Worm (Caenorhabditis elegans): ENCODE results near the gene gpa-3.

ce11 chrV:9382538-9383328 is 23.2 kb upstream of the gpa-3 start:
- TF ChIP-seq lin-11 (tag; optimal IDR thresholded peaks at IDR 0.05) (no peak), ceh-6 (GFP tag; optimal IDR thresholded peaks at IDR 0.05) (no peak), nhr-11 (tag; optimal IDR thresholded peaks at IDR 0.05) (no peak), npax-4 (tag; optimal IDR thresholded peaks at IDR 0.05) (no peak)

Data from whole organism, late embryonic.